In the genomic region with DNA sequence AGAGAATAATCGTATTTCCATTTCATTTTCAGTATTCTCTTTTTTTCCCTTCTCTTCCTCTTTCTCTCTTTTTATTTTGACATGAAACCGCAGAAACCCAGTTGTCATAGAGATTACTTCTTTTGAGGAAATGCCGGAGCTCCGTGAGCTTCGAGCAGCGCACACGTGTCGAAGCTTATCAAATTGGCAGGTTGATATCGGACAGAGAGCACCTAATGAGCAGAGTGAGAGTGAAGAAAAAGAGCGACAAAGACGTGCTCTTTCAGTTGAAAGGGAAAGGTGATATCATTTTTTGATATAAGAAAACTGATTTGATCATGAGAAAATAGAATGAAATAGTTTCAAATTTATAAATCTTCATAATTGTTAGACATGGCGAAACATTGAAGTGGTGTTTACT, we compare ENCODE assay signal across 5 worm cellular contexts.
TF ChIP-seq lines count a peak whose summit lies in the region.

A gene (plus strand): TSS at position 131 of the 400 bp plus-strand sequence.

TF ChIP-seq in whole organism, L1 larva, 84 proteins besides CTCF, POLR2A, EP300 and RAD21 (continues in another document):
- peak; percentile 15 for TF ChIP-seq nhr-47 (tag; optimal IDR thresholded peaks at IDR 0.05; lab: Kevin White, UChicago)
- TF ChIP-seq unc-86 (tag; optimal IDR thresholded peaks at IDR 0.05; lab: Kevin White, UChicago) = no peak
- peak; percentile 31 for TF ChIP-seq dsc-1 (tag; optimal IDR thresholded peaks at IDR 0.05; lab: Kevin White, UChicago)
- no peak for TF ChIP-seq unc-130 (tag; optimal IDR thresholded peaks at IDR 0.05; lab: Kevin White, UChicago)
- peak; percentile 6 for TF ChIP-seq nhr-11 (tag; optimal IDR thresholded peaks at IDR 0.05; lab: Kevin White, UChicago)
- peak; percentile 35 for TF ChIP-seq pax-3 (tag; optimal IDR thresholded peaks at IDR 0.05; lab: Kevin White, UChicago)
- peak; percentile 17 for TF ChIP-seq elt-2 (tag; optimal IDR thresholded peaks at IDR 0.05; lab: Kevin White, UChicago)
- TF ChIP-seq aha-1 (tag; optimal IDR thresholded peaks at IDR 0.05; lab: Kevin White, UChicago) = no peak
- peak; percentile 41 for TF ChIP-seq pqm-1 (tag; optimal IDR thresholded peaks at IDR 0.05; lab: Kevin White, UChicago)
- no peak for TF ChIP-seq swsn-7 (tag; optimal IDR thresholded peaks at IDR 0.05; lab: Kevin White, UChicago)
- TF ChIP-seq unc-30 (tag; optimal IDR thresholded peaks at IDR 0.05; lab: Kevin White, UChicago) = no peak
- no peak for TF ChIP-seq fkh-10 (GFP tag; optimal IDR thresholded peaks at IDR 0.05; lab: Kevin White, UChicago)
- TF ChIP-seq skn-1 (tag; optimal IDR thresholded peaks at IDR 0.05; lab: Kevin White, UChicago) = no peak
- no peak for TF ChIP-seq nhr-12 (tag; optimal IDR thresholded peaks at IDR 0.05; lab: Kevin White, UChicago)
- no peak for TF ChIP-seq ets-5 (GFP tag; IDR thresholded peaks at IDR 0.05; lab: Robert Waterston, UW)
- TF ChIP-seq zag-1 (tag; optimal IDR thresholded peaks at IDR 0.05; lab: Kevin White, UChicago) = no peak
- TF ChIP-seq nhr-77 (tag; optimal IDR thresholded peaks at IDR 0.05; lab: Kevin White, UChicago) = no peak
- peak; percentile 46 for TF ChIP-seq nhr-71 (tag; optimal IDR thresholded peaks at IDR 0.05; lab: Kevin White, UChicago)

TF ChIP-seq in whole organism, L2 larva, 48 proteins besides CTCF, POLR2A, EP300 and RAD21:
- TF ChIP-seq nhr-21 (tag; optimal IDR thresholded peaks at IDR 0.05; lab: Kevin White, UChicago) = peak; percentile 23
- peak; percentile 53 for TF ChIP-seq fos-1 (tag; optimal IDR thresholded peaks at IDR 0.05; lab: Kevin White, UChicago)
- TF ChIP-seq ceh-16 (tag; optimal IDR thresholded peaks at IDR 0.05; lab: Kevin White, UChicago) = no peak
- peak; percentile 20 for TF ChIP-seq lin-11 (tag; optimal IDR thresholded peaks at IDR 0.05; lab: Kevin White, UChicago)

TF ChIP-seq in whole organism, L3 larva, 47 proteins besides CTCF, POLR2A, EP300 and RAD21:
- TF ChIP-seq fkh-10 (GFP tag; optimal IDR thresholded peaks at IDR 0.05; lab: Kevin White, UChicago) (no peak), ceh-9 (tag; optimal IDR thresholded peaks at IDR 0.05; lab: Kevin White, UChicago) (no peak), fkh-2 (tag; optimal IDR thresholded peaks at IDR 0.05; lab: Kevin White, UChicago) (no peak), ztf-4 (tag; optimal IDR thresholded peaks at IDR 0.05; lab: Kevin White, UChicago) (no peak), elt-2 (tag; optimal IDR thresholded peaks at IDR 0.05; lab: Kevin White, UChicago) (peak; percentile 67), lin-15B (tag; optimal IDR thresholded peaks at IDR 0.05; lab: Kevin White, UChicago) (no peak), mml-1 (tag; optimal IDR thresholded peaks at IDR 0.05; lab: Kevin White, UChicago) (no peak), ceh-82 (tag; optimal IDR thresholded peaks at IDR 0.05; lab: Kevin White, UChicago) (no peak), pqm-1 (tag; optimal IDR thresholded peaks at IDR 0.05; lab: Kevin White, UChicago) (peak; percentile 56), nhr-11 (tag; optimal IDR thresholded peaks at IDR 0.05; lab: Kevin White, UChicago) (peak; percentile 18), snpc-4 (tag; optimal IDR thresholded peaks at IDR 0.05; lab: Kevin White, UChicago) (no peak), skn-1 (tag; optimal IDR thresholded peaks at IDR 0.05; lab: Kevin White, UChicago) (no peak)

TF ChIP-seq in whole organism, L4 larva, 104 proteins besides CTCF, POLR2A, EP300 and RAD21:
- TF ChIP-seq F10B5.3 (tag; optimal IDR thresholded peaks at IDR 0.05; lab: Kevin White, UChicago) (no peak), sdz-12 (GFP tag; optimal IDR thresholded peaks at IDR 0.05; lab: Kevin White, UChicago) (no peak), spr-1 (tag; optimal IDR thresholded peaks at IDR 0.05; lab: Kevin White, UChicago) (no peak), pha-4 (GFP tag; IDR thresholded peaks at IDR 0.05; lab: Robert Waterston, UW) (no peak), pha-4 (tag; optimal IDR thresholded peaks at IDR 0.05; lab: Kevin White, UChicago) (no peak), nhr-102 (tag; optimal IDR thresholded peaks at IDR 0.05; lab: Kevin White, UChicago) (no peak), dmd-6 (GFP tag; IDR thresholded peaks at IDR 0.05; lab: Robert Waterston, UW) (peak; percentile 84), daf-16 (GFP tag; optimal IDR thresholded peaks at IDR 0.05; lab: Kevin White, UChicago) (no peak), daf-16 (tag; optimal IDR thresholded peaks at IDR 0.05; lab: Kevin White, UChicago) (peak; percentile 27), daf-12 (tag; optimal IDR thresholded peaks at IDR 0.05; lab: Kevin White, UChicago) (no peak), pqm-1 (tag; optimal IDR thresholded peaks at IDR 0.05; lab: Kevin White, UChicago) (no peak), dve-1 (tag; optimal IDR thresholded peaks at IDR 0.05; lab: Kevin White, UChicago; ENCODE audit: insufficient read depth) (peak; percentile 54), madf-9 (GFP tag; conservative IDR thresholded peaks at IDR 0.05; lab: Robert Waterston, UW) (no peak), nhr-11 (tag; optimal IDR thresholded peaks at IDR 0.05; lab: Kevin White, UChicago) (peak; percentile 35), zip-2 (tag; optimal IDR thresholded peaks at IDR 0.05; lab: Kevin White, UChicago) (no peak), T26A8.4 (GFP tag; IDR thresholded peaks at IDR 0.05; lab: Robert Waterston, UW) (no peak), mxl-3 (GFP tag; optimal IDR thresholded peaks at IDR 0.05; lab: Kevin White, UChicago) (peak; percentile 52), nhr-10 (tag; optimal IDR thresholded peaks at IDR 0.05; lab: Kevin White, UChicago) (no peak), aha-1 (tag; lab: Kevin White, UChicago) (peak; percentile 73), gei-8 (GFP tag; optimal IDR thresholded peaks at IDR 0.05; lab: Kevin White, UChicago) (no peak), hlh-11 (tag; optimal IDR thresholded peaks at IDR 0.05; lab: Kevin White, UChicago) (peak; percentile 26), hif-1 (tag; optimal IDR thresholded peaks at IDR 0.05; lab: Kevin White, UChicago) (peak in 1 of 2 experiments; percentile 45)

TF ChIP-seq in whole organism, young adult, 124 proteins besides CTCF, POLR2A, EP300 and RAD21:
- TF ChIP-seq atf-7 (tag; optimal IDR thresholded peaks at IDR 0.05; lab: Kevin White, UChicago) = peak; percentile 22
- no peak for TF ChIP-seq lsy-27 (tag; optimal IDR thresholded peaks at IDR 0.05; lab: Kevin White, UChicago; ENCODE audit: borderline replicate concordance, insufficient read depth)
- no peak for TF ChIP-seq cebp-2 (GFP tag; IDR thresholded peaks at IDR 0.05; lab: Robert Waterston, UW)
- TF ChIP-seq nhr-120 (GFP tag; IDR thresholded peaks at IDR 0.05; lab: Robert Waterston, UW) = no peak
- TF ChIP-seq nhr-80 (tag; optimal IDR thresholded peaks at IDR 0.05; lab: Kevin White, UChicago) = peak; percentile 61
- no peak for TF ChIP-seq aptf-3 (GFP tag; IDR thresholded peaks at IDR 0.05; lab: Robert Waterston, UW)
- TF ChIP-seq F37B4.10 (GFP tag; IDR thresholded peaks at IDR 0.05; lab: Robert Waterston, UW) = no peak
- TF ChIP-seq let-607 (tag; optimal IDR thresholded peaks at IDR 0.05; lab: Kevin White, UChicago) = peak; percentile 48 to 77
